Worm (Caenorhabditis elegans): ENCODE data around the gene K01A11.3.

ce11 chrIII:3400444-3400843, 52.0 kb downstream of the K01A11.3 start:
- TF ChIP-seq ztf-23 (GFP tag; IDR thresholded peaks at IDR 0.05) (no peak), med-1 (GFP tag; optimal IDR thresholded peaks at IDR 0.05; ENCODE audit: insufficient read depth) (no peak), flt-1 (GFP tag; IDR thresholded peaks at IDR 0.05) (no peak), T22C8.4 (GFP tag; IDR thresholded peaks at IDR 0.05) (no peak)

All from whole organism, midembryonic.